Fruit fly (Drosophila melanogaster): Measurements from ENCODE around the gene Drak.

The Drak gene

DNA sequence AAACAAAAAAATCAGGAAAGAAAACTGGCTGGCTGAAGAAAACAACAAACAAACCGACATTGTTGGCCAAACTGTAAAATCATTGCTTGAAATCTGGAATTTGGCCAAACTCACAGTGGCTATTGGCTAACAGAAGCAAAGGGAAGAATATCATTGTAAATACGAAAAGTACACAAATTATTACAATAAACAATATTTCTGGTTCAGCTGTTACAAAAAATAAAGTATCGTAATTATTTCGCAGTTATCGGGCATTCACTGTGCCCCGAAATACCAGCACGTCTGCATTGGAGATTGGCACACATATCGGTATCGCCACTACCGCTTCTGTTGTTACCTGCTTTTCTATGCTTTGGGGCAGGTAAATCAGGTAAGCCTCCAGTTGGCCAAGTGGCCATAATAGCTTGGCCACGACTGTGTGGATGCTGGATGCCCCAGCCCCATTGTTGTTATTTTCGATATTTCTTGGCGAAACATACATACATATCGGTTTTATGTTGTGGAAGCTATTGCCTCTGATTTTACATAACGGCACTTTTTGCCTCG, 41.8 kb upstream of the Drak start (continued):
- TF ChIP-seq grau (tag; optimal IDR thresholded peaks at IDR 0.05): peak; percentile 82
- no peak for TF ChIP-seq CG2202 (tag; optimal IDR thresholded peaks at IDR 0.05)
- no peak for TF ChIP-seq oc (tag; optimal IDR thresholded peaks at IDR 0.05)
- no peak; the same call in 2 of the 3 replicates for TF ChIP-seq ken (GFP tag; IDR thresholded peaks at IDR 0.05)
- TF ChIP-seq Dfd (GFP tag; optimal IDR thresholded peaks at IDR 0.05): no peak
- TF ChIP-seq CG7745 (tag; optimal IDR thresholded peaks at IDR 0.05): no peak
- TF ChIP-seq Hr78 (GFP tag; optimal IDR thresholded peaks at IDR 0.05): no peak
- TF ChIP-seq Myb (GFP tag; optimal IDR thresholded peaks at IDR 0.05): peak; percentile 17
- TF ChIP-seq ems (GFP tag; optimal IDR thresholded peaks at IDR 0.05): no peak
- TF ChIP-seq HLH4C (GFP tag; IDR thresholded peaks at IDR 0.05; ENCODE audit: partially characterized antibody): no peak
- TF ChIP-seq CG33557 (GFP tag; optimal IDR thresholded peaks at IDR 0.05): no peak
- TF ChIP-seq shn (GFP tag; optimal IDR thresholded peaks at IDR 0.05): no peak
- no peak for TF ChIP-seq CG6654 (GFP tag; optimal IDR thresholded peaks at IDR 0.05)
- peak; percentile 2 for TF ChIP-seq fd96Cb (tag; optimal IDR thresholded peaks at IDR 0.05)
- TF ChIP-seq CG8765 (GFP tag; IDR thresholded peaks at IDR 0.05): peak; percentile 28; the same call in 1 of the 2 replicates
- TF ChIP-seq CG13424 (tag; optimal IDR thresholded peaks at IDR 0.05): peak; percentile 53
- TF ChIP-seq CG1602 (GFP tag; optimal IDR thresholded peaks at IDR 0.05): peak; percentile 25
- TF ChIP-seq CG11696 (GFP tag; IDR thresholded peaks at IDR 0.05): no peak
- no peak for TF ChIP-seq schlank (tag; optimal IDR thresholded peaks at IDR 0.05)
- TF ChIP-seq ab (GFP tag; optimal IDR thresholded peaks at IDR 0.05): no peak
- peak; percentile 35 for TF ChIP-seq CG15514 (GFP tag; optimal IDR thresholded peaks at IDR 0.05)
- TF ChIP-seq onecut (GFP tag; IDR thresholded peaks at IDR 0.05): peak; percentile 45
- TF ChIP-seq abd-A (tag; optimal IDR thresholded peaks at IDR 0.05): no peak
- no peak for TF ChIP-seq CG3838 (GFP tag; optimal IDR thresholded peaks at IDR 0.05)
- peak; percentile 60 for TF ChIP-seq sob (GFP tag; IDR thresholded peaks at IDR 0.05)
- TF ChIP-seq lola (GFP tag; optimal IDR thresholded peaks at IDR 0.05): no peak
- no peak for TF ChIP-seq aop (GFP tag; IDR thresholded peaks at IDR 0.05)
- no peak for TF ChIP-seq gsb-n (tag; optimal IDR thresholded peaks at IDR 0.05)
- peak; percentile 21 for TF ChIP-seq tin (GFP tag; optimal IDR thresholded peaks at IDR 0.05)
- peak; percentile 49 for TF ChIP-seq CG12071 (GFP tag; optimal IDR thresholded peaks at IDR 0.05)
- TF ChIP-seq YL-1 (GFP tag; optimal IDR thresholded peaks at IDR 0.05): no peak
- TF ChIP-seq CG4404 (GFP tag; IDR thresholded peaks at IDR 0.05): 0 out of 2 replicates have a peak, but pooled peaks have one; percentile 33
- TF ChIP-seq CG7987 (GFP tag; optimal IDR thresholded peaks at IDR 0.05): no peak
- TF ChIP-seq sc (optimal IDR thresholded peaks at IDR 0.05): no peak
- TF ChIP-seq sc (GFP tag; optimal IDR thresholded peaks at IDR 0.05): no peak
- TF ChIP-seq CG10565 (GFP tag; optimal IDR thresholded peaks at IDR 0.05): no peak
- TF ChIP-seq stc (GFP tag; IDR thresholded peaks at IDR 0.05): no peak
- no peak for TF ChIP-seq CG7271 (tag; optimal IDR thresholded peaks at IDR 0.05)
- no peak for TF ChIP-seq CG2199 (GFP tag; IDR thresholded peaks at IDR 0.05)
- TF ChIP-seq CG12104 (GFP tag; optimal IDR thresholded peaks at IDR 0.05): no peak
- no peak for TF ChIP-seq CG10147 (GFP tag; optimal IDR thresholded peaks at IDR 0.05)
- TF ChIP-seq nerfin-2 (GFP tag; IDR thresholded peaks at IDR 0.05; ENCODE audit: partially characterized antibody): no peak
- no peak for TF ChIP-seq insv (GFP tag; optimal IDR thresholded peaks at IDR 0.05)
- peak; percentile 56 for TF ChIP-seq pho (GFP tag; optimal IDR thresholded peaks at IDR 0.05)
- 0 out of 2 replicates have a peak, but pooled peaks have one; percentile 16 for TF ChIP-seq CG16779 (GFP tag; IDR thresholded peaks at IDR 0.05)
- peak; percentile 57 for TF ChIP-seq CG11504 (tag; optimal IDR thresholded peaks at IDR 0.05)
- TF ChIP-seq NFAT (GFP tag; IDR thresholded peaks at IDR 0.05): peak; percentile 54; the same call in 1 of the 2 replicates
- peak; percentile 24; the same call in 1 of the 2 replicates for TF ChIP-seq E2f2 (GFP tag; IDR thresholded peaks at IDR 0.05)
- peak; percentile 36 for TF ChIP-seq Fer3 (tag; optimal IDR thresholded peaks at IDR 0.05)
- peak; percentile 60; the same call in 1 of the 2 replicates for TF ChIP-seq CG11085 (GFP tag; IDR thresholded peaks at IDR 0.05)

Data from whole organism, embryonic.